Fruit fly (Drosophila melanogaster) whole organism, embryonic: ENCODE data around the gene Uch-L5R.
A peak's percentile ranks its signal among the peaks of the same experiment; 100 is the strongest.

Experiments
- Aef1 ChIP-seq: fragments of 200-800 bp; sonication (Bioruptor generic); IDR thresholded peaks from 3 replicates; pipeline ENCODE4 v1.3.6; 2022; ENCODE audit warnings: missing biosample characterization, missing genetic modification characterization
- B-H1 ChIP-seq: fragments of 200-800 bp; sonication (Bioruptor generic); IDR thresholded peaks from 3 replicates; pipeline ENCODE4 v1.3.6; 2022; ENCODE audit warnings: missing biosample characterization, missing genetic modification characterization
- Bdp1 ChIP-seq: fragments of 200-800 bp; sonication (Bioruptor generic); optimal IDR thresholded peaks from 3 replicates; lab custom pipeline; 2016; ENCODE audit warnings: missing biosample characterization, missing genetic modification characterization
- CG10979 ChIP-seq: fragments of 200-800 bp; sonication (Bioruptor generic); optimal IDR thresholded peaks from 2 replicates; lab custom pipeline; 2018; ENCODE audit warnings: missing biosample characterization, mild to moderate bottlenecking, missing genetic modification characterization, moderate library complexity
- CG12071 ChIP-seq: fragments of 200-800 bp; sonication (Bioruptor generic); optimal IDR thresholded peaks from 3 replicates; lab custom pipeline; 2018; ENCODE audit warnings: missing biosample characterization, mild to moderate bottlenecking, missing genetic modification characterization
- CG12155 ChIP-seq: fragments of 200-800 bp; sonication (Bioruptor generic); optimal IDR thresholded peaks from 3 replicates; lab custom pipeline; 2016; ENCODE audit warnings: missing biosample characterization, missing genetic modification characterization
- CG12744 ChIP-seq: fragments of 200-800 bp; sonication (Bioruptor generic); optimal IDR thresholded peaks from 2 replicates; lab custom pipeline; 2016; ENCODE audit warnings: missing biosample characterization, missing genetic modification characterization
- CG12942 ChIP-seq: fragments of 200-800 bp; sonication (Bioruptor generic); optimal IDR thresholded peaks from 3 replicates; lab custom pipeline; 2016; ENCODE audit warnings: missing biosample characterization, missing genetic modification characterization
- CG14667 ChIP-seq: fragments of 200-800 bp; sonication (Bioruptor generic); IDR thresholded peaks from 2 replicates; pipeline ENCODE4 v1.3.6; 2022; ENCODE audit warnings: missing biosample characterization, missing genetic modification characterization
- CG17328 ChIP-seq: fragments of 200-800 bp; sonication (Bioruptor generic); IDR thresholded peaks from 2 replicates; pipeline ENCODE4 v1.3.6; 2022; ENCODE audit warnings: missing biosample characterization, missing genetic modification characterization
- CG2889 ChIP-seq: fragments of 200-800 bp; sonication (Bioruptor generic); IDR thresholded peaks from 3 replicates; pipeline ENCODE4 v1.3.6; 2022; ENCODE audit warnings: missing biosample characterization, missing genetic modification characterization
- CG30403 ChIP-seq: fragments of 200-800 bp; sonication (Bioruptor generic); optimal IDR thresholded peaks from 3 replicates; lab custom pipeline; 2016; ENCODE audit warnings: missing biosample characterization, missing genetic modification characterization
- CG31388 ChIP-seq: fragments of 200-800 bp; sonication (Bioruptor generic); optimal IDR thresholded peaks from 2 replicates; lab custom pipeline; 2016; ENCODE audit warnings: missing biosample characterization, missing genetic modification characterization
- CG43689 ChIP-seq: fragments of 200-800 bp; sonication (Bioruptor generic); IDR thresholded peaks from 2 replicates; pipeline ENCODE4 v1.3.6; 2022; ENCODE audit warnings: missing biosample characterization, missing genetic modification characterization
- CG8478 ChIP-seq: fragments of >200 bp; optimal IDR thresholded peaks from 2 replicates; lab custom pipeline; 2018
- CG9609 ChIP-seq: fragments of 200-800 bp; sonication (Bioruptor generic); optimal IDR thresholded peaks from 3 replicates; lab custom pipeline; 2016; ENCODE audit warnings: missing biosample characterization, missing genetic modification characterization
- Deaf1 ChIP-seq: fragments of 200-800 bp; optimal IDR thresholded peaks from 3 replicates; lab custom pipeline; 2019; ENCODE audit warnings: missing biosample characterization, mild to moderate bottlenecking, missing genetic modification characterization, moderate library complexity
- Ets97D ChIP-seq: fragments of 200-800 bp; sonication (Bioruptor generic); optimal IDR thresholded peaks from 3 replicates; lab custom pipeline; 2016; ENCODE audit warnings: missing biosample characterization, missing genetic modification characterization
- Kr ChIP-seq: fragments of 200-800 bp; sonication (Bioruptor generic); optimal IDR thresholded peaks from 2 replicates; lab custom pipeline; 2017; ENCODE audit warnings: missing biosample characterization, mild to moderate bottlenecking, missing genetic modification characterization
- Lhr ChIP-seq: fragments of 200-800 bp; sonication (Bioruptor generic); optimal IDR thresholded peaks from 3 replicates; lab custom pipeline; 2017; ENCODE audit warnings: mild to moderate bottlenecking, missing biosample characterization, missing genetic modification reagents, missing genetic modification characterization
- MTF-1 ChIP-seq: fragments of 200-800 bp; sonication (Bioruptor generic); optimal IDR thresholded peaks from 2 replicates; lab custom pipeline; 2018; ENCODE audit warnings: missing biosample characterization, mild to moderate bottlenecking, missing genetic modification characterization, borderline replicate concordance
- Mad ChIP-seq: fragments of 200-800 bp; sonication (Bioruptor generic); optimal IDR thresholded peaks from 2 replicates; lab custom pipeline; 2016; ENCODE audit warnings: missing biosample characterization, missing genetic modification characterization
- NC2β ChIP-seq: fragments of 200-800 bp; sonication (Bioruptor generic); optimal IDR thresholded peaks from 2 replicates; lab custom pipeline; 2016; ENCODE audit warnings: missing biosample characterization, missing genetic modification characterization
- NK7.1 ChIP-seq: fragments of 200-800 bp; sonication (Bioruptor generic); optimal IDR thresholded peaks from 3 replicates; lab custom pipeline; 2016; ENCODE audit warnings: missing biosample characterization, missing genetic modification characterization
- NfI ChIP-seq: fragments of 200-800 bp; sonication (Bioruptor generic); optimal IDR thresholded peaks from 3 replicates; lab custom pipeline; 2018; ENCODE audit warnings: missing biosample characterization, mild to moderate bottlenecking, missing genetic modification characterization, moderate library complexity
- Oaz ChIP-seq: fragments of 200-800 bp; sonication (Bioruptor generic); IDR thresholded peaks from 2 replicates; pipeline ENCODE4 v1.3.6; 2022; ENCODE audit warnings: missing biosample characterization, missing genetic modification characterization
- ase ChIP-seq: fragments of 200-800 bp; sonication (Bioruptor generic); IDR thresholded peaks from 3 replicates; pipeline ENCODE4 v1.3.6; 2022; ENCODE audit warnings: missing biosample characterization, missing genetic modification characterization
- ato ChIP-seq: fragments of 200-800 bp; sonication (Bioruptor generic); IDR thresholded peaks from 2 replicates; pipeline ENCODE4 v1.3.6; 2022; ENCODE audit warnings: missing biosample characterization, missing genetic modification characterization; ENCODE audit not compliant: partially characterized antibody
- bigmax ChIP-seq: fragments of 200-800 bp; sonication (Bioruptor generic); optimal IDR thresholded peaks from 2 replicates; lab custom pipeline; 2018; ENCODE audit warnings: missing biosample characterization, mild to moderate bottlenecking, missing genetic modification characterization
- bowl ChIP-seq: fragments of 200-800 bp; sonication (Bioruptor generic); IDR thresholded peaks from 2 replicates; pipeline ENCODE4 v1.3.6; 2022; ENCODE audit warnings: missing biosample characterization, missing genetic modification characterization
- br ChIP-seq: fragments of >200 bp; optimal IDR thresholded peaks from 2 replicates; lab custom pipeline; 2017
- bsh ChIP-seq, 2 experiments: fragments of 200-800 bp; sonication (Bioruptor generic); optimal IDR thresholded peaks; 2 replicates each; lab custom pipeline; 2017 to 2018; ENCODE audit warnings: mild to moderate bottlenecking in 2 of 2, missing biosample characterization in 2 of 2, missing genetic modification characterization in 2 of 2, moderate library complexity in 1 of 2
- caup ChIP-seq: fragments of 200-800 bp; sonication (Bioruptor generic); optimal IDR thresholded peaks from 3 replicates; lab custom pipeline; 2017; ENCODE audit warnings: missing biosample characterization, mild to moderate bottlenecking, missing genetic modification characterization, moderate library complexity; ENCODE audit not compliant: severe bottlenecking
- crc ChIP-seq: fragments of 200-800 bp; sonication (Bioruptor generic); optimal IDR thresholded peaks from 2 replicates; lab custom pipeline; 2016; ENCODE audit warnings: missing biosample characterization, missing genetic modification characterization
- cwo ChIP-seq: fragments of 200-800 bp; sonication (Bioruptor generic); optimal IDR thresholded peaks from 3 replicates; lab custom pipeline; 2017; ENCODE audit warnings: missing biosample characterization, missing genetic modification characterization, mild to moderate bottlenecking, moderate library complexity, missing genetic modification reagents
- dimm ChIP-seq: fragments of 200-800 bp; sonication (Bioruptor generic); IDR thresholded peaks from 2 replicates; pipeline ENCODE4 v1.3.6; 2022; ENCODE audit warnings: missing biosample characterization, missing genetic modification characterization
- disco-r ChIP-seq: fragments of 200-800 bp; sonication (Bioruptor generic); optimal IDR thresholded peaks from 2 replicates; lab custom pipeline; 2016; ENCODE audit warnings: missing biosample characterization, missing genetic modification characterization
- gfzf ChIP-seq: fragments of 200-800 bp; sonication (Bioruptor generic); optimal IDR thresholded peaks from 2 replicates; lab custom pipeline; 2016; ENCODE audit warnings: missing biosample characterization, mild to moderate bottlenecking, missing genetic modification characterization, moderate library complexity
- hth ChIP-seq: fragments of >200 bp; optimal IDR thresholded peaks from 2 replicates; lab custom pipeline; 2017; ENCODE audit warnings: inconsistent platforms
- insv ChIP-seq, 2 experiments: fragments of 200-800 bp; sonication (Bioruptor generic); optimal IDR thresholded peaks; 3 replicates each; lab custom pipeline; 2016 to 2018; ENCODE audit warnings: missing biosample characterization in 2 of 2, missing genetic modification characterization in 2 of 2
- kay ChIP-seq: fragments of 200-800 bp; sonication (Bioruptor generic); optimal IDR thresholded peaks from 2 replicates; lab custom pipeline; 2016; ENCODE audit warnings: missing biosample characterization, missing genetic modification characterization
- lilli ChIP-seq: fragments of 200-800 bp; sonication (Bioruptor generic); optimal IDR thresholded peaks from 3 replicates; lab custom pipeline; 2016; ENCODE audit warnings: missing biosample characterization, missing genetic modification characterization
- p53 ChIP-seq: fragments of 200-800 bp; sonication (Bioruptor generic); optimal IDR thresholded peaks from 2 replicates; lab custom pipeline; 2016; ENCODE audit warnings: missing biosample characterization, missing genetic modification characterization
- pfk ChIP-seq: fragments of 200-800 bp; sonication (Bioruptor generic); optimal IDR thresholded peaks from 2 replicates; lab custom pipeline; 2018; ENCODE audit warnings: missing biosample characterization, mild to moderate bottlenecking, missing genetic modification characterization, moderate library complexity
- sc ChIP-seq, 3 experiments: fragments of >200 bp in 2 of 3; fragments of 200-800 bp in 1 of 3; sonication (Bioruptor generic) in 1 of 3; optimal IDR thresholded peaks; 2 replicates in 2 of 3; 3 replicates in 1 of 3; lab custom pipeline; 2017; ENCODE audit warnings: mild to moderate bottlenecking in 1 of 3, missing biosample characterization in 1 of 3, missing genetic modification characterization in 1 of 3, missing genetic modification reagents in 1 of 3
- scrt ChIP-seq: fragments of 200-800 bp; sonication (Bioruptor generic); optimal IDR thresholded peaks from 2 replicates; lab custom pipeline; 2018; ENCODE audit warnings: missing biosample characterization, mild to moderate bottlenecking, missing genetic modification characterization, moderate library complexity
- slou ChIP-seq: fragments of 200-800 bp; sonication (Bioruptor generic); optimal IDR thresholded peaks from 3 replicates; lab custom pipeline; 2016; ENCODE audit warnings: missing biosample characterization, missing genetic modification characterization
- tio ChIP-seq: fragments of 200-800 bp; sonication (Bioruptor generic); optimal IDR thresholded peaks from 2 replicates; lab custom pipeline; 2017; ENCODE audit warnings: missing biosample characterization, missing genetic modification characterization, inconsistent platforms
- ttk ChIP-seq: fragments of 200-800 bp; sonication (Bioruptor generic); IDR thresholded peaks from 2 replicates; pipeline ENCODE4 v2.1.2; 2022; ENCODE audit warnings: missing biosample characterization, missing genetic modification characterization
- twi ChIP-seq: fragments of 200-800 bp; optimal IDR thresholded peaks from 2 replicates; lab custom pipeline; 2019; ENCODE audit warnings: missing biosample characterization, mild to moderate bottlenecking, missing genetic modification characterization, moderate library complexity
- wor ChIP-seq: fragments of 200-800 bp; sonication (Bioruptor generic); IDR thresholded peaks from 2 replicates; pipeline ENCODE4 v1.3.6; 2022; ENCODE audit warnings: missing biosample characterization, missing genetic modification characterization

Uch-L5R gene

DNA sequence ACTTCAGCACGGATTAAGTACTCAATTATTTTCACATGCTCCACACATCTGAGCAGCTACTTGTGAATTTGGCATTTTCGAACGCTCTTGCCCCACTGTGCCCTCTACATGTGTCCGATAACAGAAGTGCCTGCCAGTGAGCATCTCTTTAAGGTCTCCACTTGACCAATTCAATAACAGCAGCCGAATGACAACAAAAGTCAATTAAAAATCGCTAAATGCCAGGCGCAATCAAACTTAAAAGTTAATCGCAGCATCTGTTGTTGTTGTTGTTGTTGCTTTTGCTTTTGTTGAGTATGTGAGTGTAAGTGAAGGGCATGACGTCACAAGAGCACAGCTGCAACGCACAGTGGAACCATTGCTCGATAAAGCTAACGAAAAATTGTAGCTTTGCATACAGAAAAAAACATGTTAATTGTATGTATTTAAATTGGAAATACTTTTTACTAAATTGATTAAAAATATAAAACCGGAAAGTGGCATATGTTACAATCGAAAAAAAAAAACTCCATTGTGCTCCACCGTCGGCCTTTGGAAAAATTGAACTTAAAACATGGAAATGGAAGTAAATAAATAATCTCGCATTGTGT lies 41.5 kb downstream of the Uch-L5R start (continued):
- TF ChIP-seq bsh (GFP tag; optimal IDR thresholded peaks at IDR 0.05; lab: Kevin White, UChicago): peak in 1 of 2 experiments; percentile 39
- TF ChIP-seq twi: no peak
- TF ChIP-seq crc: peak; percentile 23
- TF ChIP-seq CG2889 (GFP tag; lab: Robert Waterston, UW): no peak
- no peak for TF ChIP-seq CG43689 (GFP tag; lab: Robert Waterston, UW)
- no peak for TF ChIP-seq ato
- no peak for TF ChIP-seq disco-r (GFP tag; lab: Kevin White, UChicago)
- TF ChIP-seq br (lab: Kevin White, UChicago): no peak
- no peak for TF ChIP-seq caup (GFP tag; lab: Kevin White, UChicago)
- no peak for TF ChIP-seq CG12155
- TF ChIP-seq pfk (GFP tag; lab: Kevin White, UChicago): no peak
- no peak for TF ChIP-seq NC2β (GFP tag; lab: Kevin White, UChicago)
- TF ChIP-seq Mad: peak; percentile 14
- TF ChIP-seq cwo (GFP tag; lab: Kevin White, UChicago): no peak
- TF ChIP-seq ase: peak; percentile 40; the same call in 1 of the 3 replicates
- TF ChIP-seq Aef1 (GFP tag; lab: Robert Waterston, UW): peak; percentile 19; the same call in 2 of the 3 replicates
- TF ChIP-seq Deaf1: no peak
- no peak for TF ChIP-seq scrt (GFP tag; lab: Kevin White, UChicago)
- no peak for TF ChIP-seq Lhr (GFP tag; lab: Kevin White, UChicago)
- no peak for TF ChIP-seq CG12942 (GFP tag; lab: Kevin White, UChicago)
- TF ChIP-seq dimm: no peak
- peak; percentile 56; the same call in 1 of the 2 replicates for TF ChIP-seq CG17328 (GFP tag; lab: Robert Waterston, UW)
- TF ChIP-seq MTF-1 (GFP tag; lab: Kevin White, UChicago): no peak
- TF ChIP-seq Kr: no peak
- TF ChIP-seq kay (GFP tag; lab: Kevin White, UChicago): no peak
- no peak for TF ChIP-seq CG12071 (GFP tag; lab: Kevin White, UChicago)
- TF ChIP-seq CG12744: no peak
- TF ChIP-seq CG8478 (lab: Kevin White, UChicago): no peak
- TF ChIP-seq CG9609 (GFP tag; lab: Kevin White, UChicago): peak; percentile 19
- no peak for TF ChIP-seq insv (GFP tag; optimal IDR thresholded peaks at IDR 0.05; lab: Kevin White, UChicago)
- TF ChIP-seq NfI: no peak
- no peak for TF ChIP-seq Bdp1
- no peak for TF ChIP-seq hth (lab: Kevin White, UChicago)
- TF ChIP-seq slou (GFP tag; lab: Kevin White, UChicago): no peak
- TF ChIP-seq CG31388 (GFP tag; lab: Kevin White, UChicago): no peak
- no peak; the same call in 1 of the 2 replicates for TF ChIP-seq ttk
- no peak for TF ChIP-seq gfzf (GFP tag; lab: Kevin White, UChicago)
- no peak for TF ChIP-seq NK7.1 (GFP tag; lab: Kevin White, UChicago)
- peak; percentile 26 for TF ChIP-seq lilli (GFP tag; lab: Kevin White, UChicago)
- TF ChIP-seq bigmax: no peak
- no peak for TF ChIP-seq p53
- peak; percentile 11; the same call in 1 of the 2 replicates for TF ChIP-seq wor (GFP tag; lab: Robert Waterston, UW)
- TF ChIP-seq sc (optimal IDR thresholded peaks at IDR 0.05; lab: Kevin White, UChicago): no peak
- TF ChIP-seq sc (GFP tag; optimal IDR thresholded peaks at IDR 0.05; lab: Kevin White, UChicago): no peak
- peak; percentile 37; the same call in 1 of the 2 replicates for TF ChIP-seq CG14667
- no peak for TF ChIP-seq bowl (GFP tag; lab: Robert Waterston, UW)
- no peak for TF ChIP-seq Ets97D (GFP tag; lab: Kevin White, UChicago)
- TF ChIP-seq Oaz: no peak
- no peak for TF ChIP-seq tio
- peak; percentile 36 for TF ChIP-seq CG30403
- TF ChIP-seq CG10979: peak; percentile 46
- peak; percentile 12; the same call in 1 of the 3 replicates for TF ChIP-seq B-H1 (GFP tag; lab: Robert Waterston, UW)
